Fruit fly (Drosophila melanogaster) whole organism, embryonic: ENCODE results near the gene CG6005.

ENCODE experiments used
- BEAF-32 ChIP-seq: fragments of 200-800 bp; sonication (Bioruptor generic); optimal IDR thresholded peaks from 3 replicates; lab custom pipeline; 2017; ENCODE audit warnings: missing biosample characterization, missing genetic modification characterization, mild to moderate bottlenecking, moderate library complexity, missing genetic modification reagents
- Blimp-1 ChIP-seq: fragments of 200-800 bp; sonication (Bioruptor generic); optimal IDR thresholded peaks from 3 replicates; lab custom pipeline; 2018; ENCODE audit warnings: missing biosample characterization, missing genetic modification characterization, mild to moderate bottlenecking, moderate library complexity, missing genetic modification reagents
- C15 ChIP-seq: fragments of 200-800 bp; sonication (Bioruptor generic); IDR thresholded peaks from 3 replicates; pipeline ENCODE4 v1.3.6; 2022; ENCODE audit warnings: missing biosample characterization, missing genetic modification characterization
- CG10366 ChIP-seq: fragments of 200-800 bp; sonication (Bioruptor generic); IDR thresholded peaks from 2 replicates; pipeline ENCODE4 v1.3.6; 2022; ENCODE audit warnings: missing biosample characterization, missing genetic modification characterization
- CG10565 ChIP-seq: fragments of 200-800 bp; sonication (Bioruptor generic); optimal IDR thresholded peaks from 3 replicates; lab custom pipeline; 2016; ENCODE audit warnings: missing biosample characterization, mild to moderate bottlenecking, missing genetic modification characterization
- CG11247 ChIP-seq: fragments of 200-800 bp; sonication (Bioruptor generic); IDR thresholded peaks from 2 replicates; pipeline ENCODE4 v1.3.6; 2022; ENCODE audit warnings: missing biosample characterization, missing genetic modification characterization
- CG12104 ChIP-seq: fragments of 200-800 bp; sonication (Bioruptor generic); optimal IDR thresholded peaks from 3 replicates; lab custom pipeline; 2016; ENCODE audit warnings: missing biosample characterization, missing genetic modification characterization
- CG1233 ChIP-seq: fragments of 200-800 bp; sonication (Bioruptor generic); optimal IDR thresholded peaks from 4 replicates; lab custom pipeline; 2018; ENCODE audit warnings: missing biosample characterization, mild to moderate bottlenecking, missing genetic modification characterization
- CG13296 ChIP-seq: fragments of 200-800 bp; sonication (Bioruptor generic); optimal IDR thresholded peaks from 3 replicates; lab custom pipeline; 2018; ENCODE audit warnings: missing biosample characterization, mild to moderate bottlenecking, missing genetic modification characterization
- CG14667 ChIP-seq: fragments of 200-800 bp; sonication (Bioruptor generic); IDR thresholded peaks from 2 replicates; pipeline ENCODE4 v1.3.6; 2022; ENCODE audit warnings: missing biosample characterization, missing genetic modification characterization
- CG1603 ChIP-seq: fragments of 200-800 bp; sonication (Bioruptor generic); optimal IDR thresholded peaks from 2 replicates; lab custom pipeline; 2019; ENCODE audit warnings: missing biosample characterization, mild to moderate bottlenecking, missing genetic modification characterization, moderate library complexity
- CG16779 ChIP-seq: fragments of 200-800 bp; sonication (Bioruptor generic); IDR thresholded peaks from 2 replicates; pipeline ENCODE4 v1.3.6; 2022; ENCODE audit warnings: missing biosample characterization, missing genetic modification characterization
- CG17612 ChIP-seq: fragments of 200-800 bp; sonication (Bioruptor generic); IDR thresholded peaks from 2 replicates; pipeline ENCODE4 v1.3.6; 2022; ENCODE audit warnings: missing biosample characterization, missing genetic modification characterization
- CG17912 ChIP-seq: fragments of 200-800 bp; sonication (Bioruptor generic); optimal IDR thresholded peaks from 2 replicates; lab custom pipeline; 2018; ENCODE audit warnings: missing biosample characterization, mild to moderate bottlenecking, missing genetic modification characterization
- CG1792 ChIP-seq: fragments of 200-800 bp; sonication (Bioruptor generic); optimal IDR thresholded peaks from 2 replicates; lab custom pipeline; 2016; ENCODE audit warnings: missing biosample characterization, missing genetic modification characterization
- CG18619 ChIP-seq: fragments of 200-800 bp; sonication (Bioruptor generic); optimal IDR thresholded peaks from 3 replicates; lab custom pipeline; 2017; ENCODE audit warnings: missing biosample characterization, mild to moderate bottlenecking, missing genetic modification characterization
- CG2116 ChIP-seq: fragments of 200-800 bp; sonication (Bioruptor generic); optimal IDR thresholded peaks from 3 replicates; lab custom pipeline; 2018; ENCODE audit warnings: missing biosample characterization, mild to moderate bottlenecking, missing genetic modification characterization
- CG3407 ChIP-seq: fragments of 200-800 bp; sonication (Bioruptor generic); optimal IDR thresholded peaks from 2 replicates; lab custom pipeline; 2018; ENCODE audit warnings: missing biosample characterization, mild to moderate bottlenecking, missing genetic modification characterization
- CG34376 ChIP-seq: fragments of 200-800 bp; sonication (Bioruptor generic); optimal IDR thresholded peaks from 2 replicates; lab custom pipeline; 2018; ENCODE audit warnings: missing biosample characterization, mild to moderate bottlenecking, missing genetic modification characterization
- CG4328 ChIP-seq: fragments of 200-800 bp; sonication (Bioruptor generic); optimal IDR thresholded peaks from 3 replicates; lab custom pipeline; 2017; ENCODE audit warnings: missing biosample characterization, missing genetic modification reagents, missing genetic modification characterization
- CG6254 ChIP-seq: fragments of 200-800 bp; sonication (Bioruptor generic); optimal IDR thresholded peaks from 3 replicates; lab custom pipeline; 2017; ENCODE audit warnings: mild to moderate bottlenecking, missing biosample characterization, missing genetic modification reagents, missing genetic modification characterization
- CG6791 ChIP-seq: fragments of 200-800 bp; sonication (Bioruptor generic); IDR thresholded peaks from 3 replicates; pipeline ENCODE4 v1.3.6; 2022; ENCODE audit warnings: missing biosample characterization, missing genetic modification characterization; ENCODE audit not compliant: partially characterized antibody
- CG7271 ChIP-seq: fragments of 200-800 bp; sonication (Bioruptor generic); optimal IDR thresholded peaks from 2 replicates; lab custom pipeline; 2018; ENCODE audit warnings: missing biosample characterization, mild to moderate bottlenecking, missing genetic modification characterization, moderate library complexity
- CG7839 ChIP-seq: fragments of 200-800 bp; sonication (Bioruptor generic); optimal IDR thresholded peaks from 3 replicates; lab custom pipeline; 2018; ENCODE audit warnings: missing biosample characterization, mild to moderate bottlenecking, missing genetic modification characterization, moderate library complexity
- CG7963 ChIP-seq: fragments of 200-800 bp; sonication (Bioruptor generic); IDR thresholded peaks from 3 replicates; pipeline ENCODE4 v1.3.6; 2022; ENCODE audit warnings: missing biosample characterization, missing genetic modification characterization; ENCODE audit not compliant: partially characterized antibody
- CG8281 ChIP-seq: fragments of 200-800 bp; sonication (Bioruptor generic); optimal IDR thresholded peaks from 2 replicates; lab custom pipeline; 2018; ENCODE audit warnings: missing biosample characterization, mild to moderate bottlenecking, missing genetic modification characterization, moderate library complexity
- CG9797 ChIP-seq: fragments of 200-800 bp; sonication (Bioruptor generic); optimal IDR thresholded peaks from 3 replicates; lab custom pipeline; 2018; ENCODE audit warnings: missing biosample characterization, mild to moderate bottlenecking, missing genetic modification characterization
- CG9817 ChIP-seq: fragments of 200-800 bp; sonication (Bioruptor generic); optimal IDR thresholded peaks from 2 replicates; lab custom pipeline; 2018; ENCODE audit warnings: missing biosample characterization, mild to moderate bottlenecking, missing genetic modification characterization, moderate library complexity
- D19B ChIP-seq: fragments of 200-800 bp; sonication (Bioruptor generic); optimal IDR thresholded peaks from 2 replicates; lab custom pipeline; 2017; ENCODE audit warnings: missing biosample characterization, mild to moderate bottlenecking, missing genetic modification characterization
- Deaf1 ChIP-seq: fragments of 200-800 bp; optimal IDR thresholded peaks from 3 replicates; lab custom pipeline; 2019; ENCODE audit warnings: missing biosample characterization, mild to moderate bottlenecking, missing genetic modification characterization, moderate library complexity
- Dek ChIP-seq: fragments of 200-800 bp; sonication (Bioruptor generic); optimal IDR thresholded peaks from 3 replicates; lab custom pipeline; 2019; ENCODE audit warnings: missing biosample characterization, mild to moderate bottlenecking, missing genetic modification characterization, moderate library complexity
- Dip3 ChIP-seq: fragments of 200-800 bp; sonication (Bioruptor generic); optimal IDR thresholded peaks from 3 replicates; lab custom pipeline; 2016; ENCODE audit warnings: missing biosample characterization, missing genetic modification characterization
- Lim3 ChIP-seq: fragments of 200-800 bp; sonication (Bioruptor generic); IDR thresholded peaks from 2 replicates; pipeline ENCODE4 v1.3.6; 2022; ENCODE audit warnings: missing biosample characterization, missing genetic modification characterization
- MESR4 ChIP-seq: fragments of 200-800 bp; sonication (Bioruptor generic); optimal IDR thresholded peaks from 2 replicates; lab custom pipeline; 2018; ENCODE audit warnings: missing biosample characterization, mild to moderate bottlenecking, missing genetic modification characterization, moderate library complexity
- PHDP ChIP-seq: fragments of 200-800 bp; sonication (Bioruptor generic); optimal IDR thresholded peaks from 3 replicates; lab custom pipeline; 2018; ENCODE audit warnings: missing biosample characterization, mild to moderate bottlenecking, missing genetic modification characterization, moderate library complexity
- Xrp1 ChIP-seq: fragments of 200-800 bp; sonication (Bioruptor generic); IDR thresholded peaks from 2 replicates; pipeline ENCODE4 v1.3.6; 2022; ENCODE audit warnings: missing biosample characterization, missing genetic modification characterization
- ab ChIP-seq: fragments of 200-800 bp; sonication (Bioruptor generic); optimal IDR thresholded peaks from 2 replicates; lab custom pipeline; 2016; ENCODE audit warnings: missing biosample characterization, missing genetic modification characterization
- bbx ChIP-seq: fragments of 200-800 bp; sonication (Bioruptor generic); IDR thresholded peaks from 2 replicates; pipeline ENCODE4 v1.3.6; 2022; ENCODE audit warnings: missing biosample characterization, missing genetic modification characterization; ENCODE audit not compliant: partially characterized antibody
- cato ChIP-seq: fragments of 200-800 bp; sonication (Bioruptor generic); optimal IDR thresholded peaks from 2 replicates; lab custom pipeline; 2016; ENCODE audit warnings: missing biosample characterization, missing genetic modification characterization, borderline replicate concordance
- eyg ChIP-seq: fragments of 200-800 bp; sonication (Bioruptor generic); optimal IDR thresholded peaks from 3 replicates; lab custom pipeline; 2016; ENCODE audit warnings: missing biosample characterization, missing genetic modification characterization
- gt ChIP-seq: fragments of 200-800 bp; sonication (Bioruptor generic); IDR thresholded peaks from 2 replicates; pipeline ENCODE4 v1.3.6; 2022; ENCODE audit warnings: missing biosample characterization, missing genetic modification characterization
- inv ChIP-seq: fragments of 200-800 bp; sonication (Bioruptor generic); IDR thresholded peaks from 2 replicates; pipeline ENCODE4 v1.3.6; 2022; ENCODE audit warnings: missing biosample characterization, missing genetic modification characterization; ENCODE audit not compliant: partially characterized antibody
- mirr ChIP-seq: fragments of 200-800 bp; sonication (Bioruptor generic); optimal IDR thresholded peaks from 3 replicates; lab custom pipeline; 2018; ENCODE audit warnings: missing biosample characterization, mild to moderate bottlenecking, missing genetic modification characterization
- nau ChIP-seq: fragments of 200-800 bp; sonication (Bioruptor generic); optimal IDR thresholded peaks from 3 replicates; lab custom pipeline; 2017; ENCODE audit warnings: missing biosample characterization, mild to moderate bottlenecking, missing genetic modification characterization, missing genetic modification reagents
- pzg ChIP-seq: fragments of 200-800 bp; sonication (Bioruptor generic); optimal IDR thresholded peaks from 3 replicates; lab custom pipeline; 2018; ENCODE audit warnings: missing biosample characterization, mild to moderate bottlenecking, missing genetic modification characterization, moderate library complexity
- sna ChIP-seq: fragments of 200-800 bp; sonication (Bioruptor generic); IDR thresholded peaks from 2 replicates; pipeline ENCODE4 v1.3.6; 2022; ENCODE audit warnings: missing biosample characterization, missing genetic modification characterization; ENCODE audit not compliant: partially characterized antibody
- unc-4 ChIP-seq: fragments of 200-800 bp; sonication (Bioruptor generic); IDR thresholded peaks from 2 replicates; pipeline ENCODE4 v1.3.6; 2022; ENCODE audit warnings: missing biosample characterization, missing genetic modification characterization; ENCODE audit not compliant: partially characterized antibody

The CG6005 gene

dm6 chr3R:18997388-18998287, 26.2 kb downstream of the CG6005 start (continued):
- TF ChIP-seq CG7271 (tag; lab: Kevin White, UChicago) (peak; percentile 10), CG9817 (tag; lab: Kevin White, UChicago) (peak; percentile 1), ab (GFP tag; lab: Kevin White, UChicago) (no peak), Dek (tag; lab: Kevin White, UChicago) (peak; percentile 6), CG16779 (GFP tag; lab: Robert Waterston, UW) (no peak), CG11247 (no peak; the same call in 1 of the 2 replicates), CG1603 (tag; lab: Kevin White, UChicago) (peak; percentile 84), CG10565 (GFP tag; lab: Kevin White, UChicago) (no peak), nau (GFP tag; lab: Kevin White, UChicago) (peak; percentile 68), CG2116 (GFP tag; lab: Kevin White, UChicago) (peak; percentile 76), CG1792 (GFP tag; lab: Kevin White, UChicago) (no peak), MESR4 (GFP tag; lab: Kevin White, UChicago) (peak; percentile 39), CG34376 (GFP tag; lab: Kevin White, UChicago) (no peak), bbx (GFP tag; lab: Robert Waterston, UW) (no peak), mirr (GFP tag; lab: Kevin White, UChicago) (no peak), CG14667 (GFP tag; lab: Robert Waterston, UW) (no peak), eyg (GFP tag; lab: Kevin White, UChicago) (no peak), CG8281 (peak; percentile 64), CG13296 (peak; percentile 31), unc-4 (GFP tag; lab: Robert Waterston, UW) (no peak), CG7963 (GFP tag; lab: Robert Waterston, UW) (no peak), CG12104 (GFP tag; lab: Kevin White, UChicago) (peak; percentile 39), Dip3 (GFP tag; lab: Kevin White, UChicago) (no peak), CG17912 (GFP tag; lab: Kevin White, UChicago) (peak; percentile 82), PHDP (tag; lab: Kevin White, UChicago) (peak; percentile 91), CG10366 (GFP tag; lab: Robert Waterston, UW) (peak; percentile 55; the same call in 1 of the 2 replicates), gt (GFP tag; lab: Robert Waterston, UW) (no peak), Blimp-1 (GFP tag; lab: Kevin White, UChicago) (peak; percentile 64), C15 (no peak), CG3407 (peak; percentile 96), Xrp1 (peak; percentile 89), pzg (GFP tag; lab: Kevin White, UChicago) (no peak), CG1233 (GFP tag; lab: Kevin White, UChicago) (peak; percentile 73), CG4328 (no peak), BEAF-32 (GFP tag; lab: Kevin White, UChicago) (no peak), D19B (GFP tag; lab: Kevin White, UChicago) (no peak), inv (GFP tag; lab: Robert Waterston, UW) (no peak), CG18619 (GFP tag; lab: Kevin White, UChicago) (peak; percentile 86), CG6791 (GFP tag; lab: Robert Waterston, UW) (no peak), Deaf1 (peak; percentile 0), Lim3 (no peak), CG9797 (peak; percentile 10), sna (GFP tag; lab: Robert Waterston, UW) (no peak), CG7839 (tag; lab: Kevin White, UChicago) (no peak), CG17612 (GFP tag; lab: Robert Waterston, UW) (0 out of 2 replicates have a peak, but pooled peaks have one; percentile 35), cato (GFP tag; lab: Kevin White, UChicago) (peak; percentile 73), CG6254 (peak; percentile 78)
